Worm (Caenorhabditis elegans) whole organism, L3 larva: ENCODE results near the gene F52D2.6.

Experiments used
- R02D3.7 ChIP-seq: fragments of 150-350 bp; optimal IDR thresholded peaks from 2 replicates; lab custom pipeline; 2014; ENCODE audit warnings: missing biosample characterization, missing genetic modification characterization
- ZK546.5 ChIP-seq: sonication (generic microtip); optimal IDR thresholded peaks from 2 replicates; lab custom pipeline; 2017; ENCODE audit warnings: missing biosample characterization, missing genetic modification characterization
- aly-2 ChIP-seq: fragments of 150-350 bp; optimal IDR thresholded peaks from 2 replicates; lab custom pipeline; 2014; ENCODE audit warnings: missing biosample characterization, missing genetic modification characterization
- ama-1 ChIP-seq: fragments of 150-350 bp; optimal IDR thresholded peaks from 2 replicates; lab custom pipeline; 2018
- ceh-82 ChIP-seq: fragments of 150-350 bp; optimal IDR thresholded peaks from 2 replicates; lab custom pipeline; 2014; ENCODE audit warnings: missing biosample characterization, missing genetic modification characterization
- ceh-9 ChIP-seq: sonication (generic microtip); optimal IDR thresholded peaks from 2 replicates; lab custom pipeline; 2018; ENCODE audit warnings: missing biosample characterization, missing genetic modification characterization
- daf-12 ChIP-seq: fragments of 150-350 bp; optimal IDR thresholded peaks from 2 replicates; lab custom pipeline; 2014; ENCODE audit warnings: missing biosample characterization, missing genetic modification reagents, missing genetic modification characterization
- egl-27 ChIP-seq: sonication (generic microtip); optimal IDR thresholded peaks from 4 replicates; lab custom pipeline; 2017; ENCODE audit warnings: missing biosample characterization, missing genetic modification reagents, missing genetic modification characterization
- egl-5 ChIP-seq: fragments of 150-350 bp; optimal IDR thresholded peaks from 2 replicates; lab custom pipeline; 2017; ENCODE audit warnings: missing biosample characterization, missing genetic modification reagents, missing genetic modification characterization, inconsistent platforms
- elt-3 ChIP-seq, 3 experiments: fragments of 150-350 bp in 1 of 3; sonication (generic microtip) in 2 of 3; optimal IDR thresholded peaks; 2 replicates in 2 of 3; 4 replicates in 1 of 3; lab custom pipeline; 2014 to 2017; ENCODE audit warnings: missing biosample characterization in 3 of 3, missing genetic modification characterization in 3 of 3
- eor-1 ChIP-seq, 2 experiments: fragments of 150-350 bp; optimal IDR thresholded peaks; 2 replicates each; lab custom pipeline; 2014 to 2018; ENCODE audit warnings: missing biosample characterization in 2 of 2, missing genetic modification characterization in 2 of 2
- fkh-2 ChIP-seq: fragments of 150-350 bp; optimal IDR thresholded peaks from 2 replicates; lab custom pipeline; 2014; ENCODE audit warnings: missing biosample characterization, missing genetic modification reagents, missing genetic modification characterization
- fos-1 ChIP-seq: fragments of 150-350 bp; optimal IDR thresholded peaks from 2 replicates; lab custom pipeline; 2014; ENCODE audit warnings: missing biosample characterization, missing genetic modification characterization
- hmg-11 ChIP-seq: sonication (generic microtip); optimal IDR thresholded peaks from 2 replicates; lab custom pipeline; 2016; ENCODE audit warnings: missing genetic modification characterization, missing compliant biosample characterization
- jun-1 ChIP-seq: fragments of 150-350 bp; optimal IDR thresholded peaks from 2 replicates; lab custom pipeline; 2014; ENCODE audit warnings: missing biosample characterization, missing genetic modification reagents, missing genetic modification characterization
- lin-15B ChIP-seq: fragments of 150-350 bp; optimal IDR thresholded peaks from 2 replicates; lab custom pipeline; 2014; ENCODE audit warnings: missing biosample characterization, missing genetic modification characterization
- lin-39 ChIP-seq: fragments of 150-350 bp; optimal IDR thresholded peaks from 2 replicates; lab custom pipeline; 2018; ENCODE audit warnings: missing biosample characterization, missing genetic modification reagents, missing genetic modification characterization
- lsy-12 ChIP-seq: sonication (generic microtip); optimal IDR thresholded peaks from 2 replicates; lab custom pipeline; 2016; ENCODE audit warnings: mild to moderate bottlenecking, missing genetic modification characterization, missing compliant biosample characterization
- mdl-1 ChIP-seq: fragments of 150-350 bp; optimal IDR thresholded peaks from 2 replicates; lab custom pipeline; 2014; ENCODE audit warnings: missing biosample characterization, missing genetic modification characterization
- nfya-1 ChIP-seq: sonication (generic microtip); optimal IDR thresholded peaks from 2 replicates; lab custom pipeline; 2017; ENCODE audit warnings: missing genetic modification characterization, mild to moderate bottlenecking, missing compliant biosample characterization, antibody characterized with exemption, moderate library complexity; ENCODE audit not compliant: insufficient read depth
- nhr-12 ChIP-seq: fragments of 150-350 bp; optimal IDR thresholded peaks from 2 replicates; lab custom pipeline; 2014; ENCODE audit warnings: missing biosample characterization, missing genetic modification characterization
- nhr-23 ChIP-seq: fragments of 150-350 bp; optimal IDR thresholded peaks from 2 replicates; lab custom pipeline; 2014; ENCODE audit warnings: missing biosample characterization, missing genetic modification reagents, missing genetic modification characterization
- nhr-237 ChIP-seq: fragments of 150-350 bp; optimal IDR thresholded peaks from 2 replicates; lab custom pipeline; 2014; ENCODE audit warnings: missing biosample characterization, missing genetic modification characterization
- nhr-28 ChIP-seq: fragments of 150-350 bp; optimal IDR thresholded peaks from 2 replicates; lab custom pipeline; 2014; ENCODE audit warnings: missing biosample characterization, missing genetic modification characterization
- nhr-43 ChIP-seq: sonication (generic microtip); optimal IDR thresholded peaks from 2 replicates; lab custom pipeline; 2016; ENCODE audit warnings: mild to moderate bottlenecking, missing genetic modification characterization, missing compliant biosample characterization; ENCODE audit not compliant: poor library complexity, severe bottlenecking
- nhr-67 ChIP-seq: fragments of 150-350 bp; optimal IDR thresholded peaks from 2 replicates; lab custom pipeline; 2014; ENCODE audit warnings: missing biosample characterization, missing genetic modification characterization
- nhr-77 ChIP-seq: fragments of 150-350 bp; optimal IDR thresholded peaks from 2 replicates; lab custom pipeline; 2014; ENCODE audit warnings: missing biosample characterization, missing genetic modification characterization
- pha-4 ChIP-seq: fragments of 150-350 bp; optimal IDR thresholded peaks from 2 replicates; lab custom pipeline; 2014; ENCODE audit warnings: missing biosample characterization, missing genetic modification reagents, missing genetic modification characterization
- pqm-1 ChIP-seq: fragments of 150-350 bp; optimal IDR thresholded peaks from 2 replicates; lab custom pipeline; 2017; ENCODE audit warnings: missing biosample characterization, missing genetic modification characterization, inconsistent platforms
- sea-2 ChIP-seq: fragments of 150-350 bp; sonication (generic microtip); optimal IDR thresholded peaks from 4 replicates; lab custom pipeline; 2014; ENCODE audit warnings: missing biosample characterization, missing genetic modification reagents, missing genetic modification characterization
- skn-1 ChIP-seq: fragments of 150-350 bp; optimal IDR thresholded peaks from 2 replicates; lab custom pipeline; 2014; ENCODE audit warnings: missing biosample characterization, missing genetic modification characterization
- snpc-4 ChIP-seq: fragments of 150-350 bp; optimal IDR thresholded peaks from 2 replicates; lab custom pipeline; 2014; ENCODE audit warnings: missing biosample characterization, missing genetic modification characterization
- tbx-2 ChIP-seq: sonication (generic microtip); optimal IDR thresholded peaks from 2 replicates; lab custom pipeline; 2016; ENCODE audit warnings: mild to moderate bottlenecking, missing genetic modification characterization, missing compliant biosample characterization
- zag-1 ChIP-seq: fragments of 150-350 bp; optimal IDR thresholded peaks from 2 replicates; lab custom pipeline; 2014; ENCODE audit warnings: missing biosample characterization, missing genetic modification characterization
- ztf-11 ChIP-seq: fragments of 150-350 bp; optimal IDR thresholded peaks from 2 replicates; lab custom pipeline; 2014; ENCODE audit warnings: missing biosample characterization, missing genetic modification characterization
- ztf-4 ChIP-seq: fragments of 150-350 bp; optimal IDR thresholded peaks from 2 replicates; lab custom pipeline; 2014; ENCODE audit warnings: missing biosample characterization, missing genetic modification characterization

F52D2.6 gene

ce11 chrX:1975692-1976091, at the start of gene F52D2.6:
Gene F52D2.6, plus strand, starts transcription at chrX:1975992.
- TF ChIP-seq ceh-82 (no peak), eor-1 (tag; optimal IDR thresholded peaks at IDR 0.05; lab: Kevin White, UChicago) (no peak), ceh-9 (no peak), nhr-43 (no peak), zag-1 (no peak), ama-1 (no peak), hmg-11 (tag; lab: Kevin White, UChicago) (no peak), lsy-12 (no peak), snpc-4 (tag; lab: Kevin White, UChicago) (no peak), R02D3.7 (tag; lab: Kevin White, UChicago) (no peak), ztf-11 (no peak), jun-1 (tag; lab: Kevin White, UChicago) (no peak), nhr-77 (tag; lab: Kevin White, UChicago) (no peak), nhr-12 (tag; lab: Kevin White, UChicago) (no peak)

- TF ChIP-seq fkh-2 (tag; lab: Kevin White, UChicago) (no peak), nhr-43 (no peak), snpc-4 (tag; lab: Kevin White, UChicago) (no peak), nhr-23 (tag; lab: Kevin White, UChicago) (no peak), ceh-82 (no peak)
- TF ChIP-seq, all 47 proteins: peak for 0
Observed at ce11 chrX:1935438-1935837, 40.4 kb upstream of the F52D2.6 start.

- TF ChIP-seq ceh-9 (no peak), pqm-1 (tag; lab: Kevin White, UChicago) (no peak), jun-1 (tag; lab: Kevin White, UChicago) (no peak), mdl-1 (tag; lab: Kevin White, UChicago) (no peak), snpc-4 (tag; lab: Kevin White, UChicago) (no peak), lsy-12 (no peak), nhr-67 (tag; lab: Kevin White, UChicago) (no peak), tbx-2 (tag; lab: Kevin White, UChicago) (no peak), aly-2 (no peak), daf-12 (tag; lab: Kevin White, UChicago) (no peak), sea-2 (GFP tag; lab: Kevin White, UChicago) (no peak), nhr-77 (tag; lab: Kevin White, UChicago) (no peak), ZK546.5 (tag; lab: Kevin White, UChicago) (no peak), lin-39 (tag; lab: Kevin White, UChicago) (no peak), lin-15B (tag; lab: Kevin White, UChicago) (no peak), pha-4 (tag; lab: Kevin White, UChicago) (no peak), nhr-28 (tag; lab: Kevin White, UChicago) (no peak), nfya-1 (tag; lab: Kevin White, UChicago) (no peak), egl-27 (no peak), nhr-237 (no peak)
Observed at ce11 chrX:1939248-1939647, 36.5 kb upstream of the F52D2.6 start.

- no peak for TF ChIP-seq pqm-1 (tag; lab: Kevin White, UChicago)
Observed at ce11 chrX:1939887-1940286, 35.9 kb upstream of the F52D2.6 start, which contains the start of gene Y59E1A.4. Gene Y59E1A.4, minus strand, starts transcription at chrX:1939987.

ce11 chrX:1959063-1959462, 16.7 kb upstream of the F52D2.6 start:
- TF ChIP-seq sea-2 (GFP tag; lab: Kevin White, UChicago) (no peak), fos-1 (no peak), nhr-43 (no peak), zag-1 (no peak), ztf-4 (tag; lab: Kevin White, UChicago) (no peak), skn-1 (tag; lab: Kevin White, UChicago) (no peak), nhr-67 (tag; lab: Kevin White, UChicago) (no peak), egl-5 (tag; lab: Kevin White, UChicago) (no peak), pqm-1 (tag; lab: Kevin White, UChicago) (no peak), eor-1 (tag; optimal IDR thresholded peaks at IDR 0.05; lab: Kevin White, UChicago) (no peak), ceh-9 (no peak), elt-3 (tag; optimal IDR thresholded peaks at IDR 0.05; lab: Kevin White, UChicago) (no peak), nhr-77 (tag; lab: Kevin White, UChicago) (no peak)
- TF ChIP-seq, all 47 proteins: peak for 0
